Fruit fly (Drosophila melanogaster): ENCODE data around the gene CG12702.

DNA sequence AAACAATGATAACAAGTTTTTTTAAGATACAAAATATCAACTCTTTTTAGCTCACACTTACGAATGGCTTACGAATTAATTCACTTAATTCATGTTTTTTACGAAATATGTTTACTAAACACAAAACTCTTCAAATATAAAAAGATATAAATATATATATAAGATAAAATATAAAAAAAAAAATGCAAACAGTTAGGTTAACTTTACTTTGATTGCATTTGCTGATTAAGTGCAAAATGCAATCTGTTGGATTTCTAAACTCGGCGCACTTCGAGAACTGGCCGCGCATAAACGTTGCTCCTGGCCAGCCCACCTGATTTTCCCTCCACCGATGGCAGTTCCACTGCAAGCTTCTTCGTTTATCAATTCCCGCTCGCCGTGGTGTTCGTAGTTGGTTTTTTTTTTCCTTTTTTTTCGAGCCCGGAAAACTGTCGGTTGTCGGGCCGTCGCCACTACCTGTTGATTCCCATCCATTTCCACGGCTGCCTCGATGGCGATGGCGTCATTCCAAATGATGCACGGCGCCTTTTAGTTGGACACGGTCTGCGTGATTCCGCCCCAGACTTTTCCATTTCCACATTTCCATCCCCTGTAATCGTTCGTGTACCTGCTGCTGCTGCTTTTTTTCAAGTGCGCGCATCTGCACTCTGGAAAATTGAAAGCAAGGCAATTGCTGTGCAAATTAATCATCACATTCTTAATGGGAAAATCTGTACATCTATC lies 977 bp upstream of the CG12702 start:
- TF ChIP-seq h (optimal IDR thresholded peaks at IDR 0.05) (no peak), psq (optimal IDR thresholded peaks at IDR 0.05) (no peak), insv (optimal IDR thresholded peaks at IDR 0.05) (no peak), ttk (optimal IDR thresholded peaks at IDR 0.05) (no peak), Sin3A (optimal IDR thresholded peaks at IDR 0.05) (no peak), Myc (optimal IDR thresholded peaks at IDR 0.05) (no peak)

Measured in Kc167 (cell line).